Worm (Caenorhabditis elegans) whole organism, L1 larva: ENCODE measurements around the gene T10B10.8.

ENCODE experiments used
- C16A3.4 ChIP-seq: fragments of 150-350 bp; optimal IDR thresholded peaks from 2 replicates; lab custom pipeline; 2014; ENCODE audit warnings: missing biosample characterization, missing genetic modification characterization
- F16B12.6 ChIP-seq: fragments of 150-350 bp; optimal IDR thresholded peaks from 2 replicates; lab custom pipeline; 2014; ENCODE audit warnings: missing biosample characterization, missing genetic modification characterization
- Y116A8C.19 ChIP-seq: sonication (generic microtip); optimal IDR thresholded peaks from 2 replicates; lab custom pipeline; 2016; ENCODE audit warnings: missing compliant biosample characterization, missing genetic modification characterization, borderline replicate concordance
- alr-1 ChIP-seq: fragments of 200-800 bp; sonication (Bioruptor generic); optimal IDR thresholded peaks from 2 replicates; lab custom pipeline; 2018; ENCODE audit warnings: borderline replicate concordance, mild to moderate bottlenecking, missing genetic modification characterization, missing compliant biosample characterization
- ama-1 ChIP-seq: fragments of 150-350 bp; optimal IDR thresholded peaks from 2 replicates; lab custom pipeline; 2014
- ceh-63 ChIP-seq: fragments of 200-800 bp; sonication (Bioruptor generic); optimal IDR thresholded peaks from 2 replicates; lab custom pipeline; 2018; ENCODE audit warnings: mild to moderate bottlenecking, missing genetic modification characterization, missing compliant biosample characterization
- ceh-82 ChIP-seq, 3 experiments: fragments of 150-350 bp in 1 of 3; sonication (generic microtip) in 2 of 3; optimal IDR thresholded peaks; 2 replicates each; lab custom pipeline; 2014 to 2017; ENCODE audit warnings: missing biosample characterization in 3 of 3, missing genetic modification characterization in 3 of 3
- ceh-88 ChIP-seq: fragments of 200-800 bp; sonication (Bioruptor generic); IDR thresholded peaks from 2 replicates; pipeline ENCODE4 v1.3.6; 2022; ENCODE audit warnings: missing genetic modification characterization, missing compliant biosample characterization
- ceh-90 ChIP-seq: sonication (generic microtip); optimal IDR thresholded peaks from 2 replicates; lab custom pipeline; 2016; ENCODE audit warnings: missing genetic modification characterization, missing compliant biosample characterization
- dpl-1 ChIP-seq, 3 experiments: fragments of 150-350 bp in 2 of 3; sonication (generic microtip) in 1 of 3; optimal IDR thresholded peaks; 2 replicates each; lab custom pipeline; 2014 to 2017; ENCODE audit warnings: missing biosample characterization in 3 of 3, missing genetic modification characterization in 3 of 3, missing genetic modification reagents in 3 of 3
- efl-1 ChIP-seq, 4 experiments: fragments of 150-350 bp; optimal IDR thresholded peaks in 3 of 4; peaks in 1 of 4; 1 replicate in 1 of 4; 2 replicates in 3 of 4; lab custom pipeline; 2014; ENCODE audit warnings: missing biosample characterization in 2 of 4, missing genetic modification characterization in 2 of 4, missing genetic modification reagents in 2 of 4
- efl-3 ChIP-seq: fragments of 200-800 bp; sonication (Bioruptor generic); optimal IDR thresholded peaks from 2 replicates; lab custom pipeline; 2018; ENCODE audit warnings: mild to moderate bottlenecking, missing genetic modification characterization, missing compliant biosample characterization
- egl-13 ChIP-seq: sonication (generic microtip); optimal IDR thresholded peaks from 2 replicates; lab custom pipeline; 2016; ENCODE audit warnings: missing genotype, missing genetic modification reagents, missing genetic modification characterization, missing compliant biosample characterization
- egl-27 ChIP-seq, 2 experiments: fragments of 150-350 bp in 1 of 2; sonication (generic microtip); optimal IDR thresholded peaks; 3 replicates each; lab custom pipeline; 2017 to 2018; ENCODE audit warnings: missing biosample characterization in 2 of 2, missing genetic modification characterization in 2 of 2, missing genetic modification reagents in 2 of 2
- elt-3 ChIP-seq, 6 experiments: fragments of 150-350 bp in 1 of 6; sonication (generic microtip); optimal IDR thresholded peaks; 2 replicates each; lab custom pipeline; 2017 to 2018; ENCODE audit warnings: missing biosample characterization in 6 of 6, missing genetic modification characterization in 6 of 6, inconsistent platforms in 1 of 6
- ets-5 ChIP-seq: fragments of 200-800 bp; sonication (Bioruptor generic); IDR thresholded peaks from 2 replicates; pipeline ENCODE4 v1.3.6; 2022; ENCODE audit warnings: missing genetic modification characterization, missing compliant biosample characterization
- fkh-4 ChIP-seq: sonication (generic microtip); optimal IDR thresholded peaks from 2 replicates; lab custom pipeline; 2016; ENCODE audit warnings: missing compliant biosample characterization, missing genetic modification characterization, borderline replicate concordance
- fkh-8 ChIP-seq: sonication (generic microtip); optimal IDR thresholded peaks from 2 replicates; lab custom pipeline; 2016; ENCODE audit warnings: mild to moderate bottlenecking, missing genetic modification characterization, missing compliant biosample characterization
- fos-1 ChIP-seq: fragments of 150-350 bp; optimal IDR thresholded peaks from 2 replicates; lab custom pipeline; 2014; ENCODE audit warnings: missing biosample characterization, missing genetic modification characterization
- grh-1 ChIP-seq: fragments of 200-800 bp; sonication (Bioruptor generic); IDR thresholded peaks from 2 replicates; pipeline ENCODE4 v1.3.6; 2022; ENCODE audit warnings: missing genetic modification reagents, missing genetic modification characterization, missing compliant biosample characterization
- hlh-17 ChIP-seq: fragments of 200-800 bp; sonication (Bioruptor generic); optimal IDR thresholded peaks from 2 replicates; lab custom pipeline; 2018; ENCODE audit warnings: missing genetic modification characterization, mild to moderate bottlenecking, missing compliant biosample characterization, moderate library complexity, borderline replicate concordance
- hlh-4 ChIP-seq: sonication (generic microtip); optimal IDR thresholded peaks from 2 replicates; lab custom pipeline; 2016; ENCODE audit warnings: mild to moderate bottlenecking, missing genetic modification characterization, missing compliant biosample characterization
- hpl-2 ChIP-seq: fragments of 150-350 bp; optimal IDR thresholded peaks from 2 replicates; lab custom pipeline; 2014; ENCODE audit warnings: missing biosample characterization, missing genetic modification reagents, missing genetic modification characterization
- lin-14 ChIP-seq: fragments of 200-800 bp; sonication (Bioruptor generic); optimal IDR thresholded peaks from 2 replicates; lab custom pipeline; 2018; ENCODE audit warnings: mild to moderate bottlenecking, missing genetic modification characterization, moderate library complexity, missing compliant biosample characterization
- lin-15B ChIP-seq: fragments of 150-350 bp; sonication (generic microtip); optimal IDR thresholded peaks from 3 replicates; lab custom pipeline; 2014; ENCODE audit warnings: missing biosample characterization, missing genetic modification characterization
- lin-39 ChIP-seq: fragments of 150-350 bp; optimal IDR thresholded peaks from 2 replicates; lab custom pipeline; 2014; ENCODE audit warnings: missing biosample characterization, missing genetic modification reagents, missing genetic modification characterization
- lsy-2 ChIP-seq, 2 experiments: fragments of 150-350 bp; optimal IDR thresholded peaks; 2 replicates each; lab custom pipeline; 2014; ENCODE audit warnings: missing biosample characterization in 2 of 2, missing genetic modification characterization in 2 of 2
- mdl-1 ChIP-seq, 2 experiments: fragments of 150-350 bp; optimal IDR thresholded peaks; 2 replicates each; lab custom pipeline; 2014 to 2017; ENCODE audit warnings: missing biosample characterization in 2 of 2, missing genetic modification characterization in 2 of 2, inconsistent platforms in 1 of 2
- mef-2 ChIP-seq: fragments of 150-350 bp; optimal IDR thresholded peaks from 2 replicates; lab custom pipeline; 2014; ENCODE audit warnings: missing biosample characterization, missing genetic modification characterization
- mep-1 ChIP-seq: fragments of 150-350 bp; optimal IDR thresholded peaks from 2 replicates; lab custom pipeline; 2014; ENCODE audit warnings: missing biosample characterization, missing genetic modification characterization
- nhr-47 ChIP-seq: sonication (generic microtip); optimal IDR thresholded peaks from 2 replicates; lab custom pipeline; 2016; ENCODE audit warnings: mild to moderate bottlenecking, missing genetic modification characterization, moderate library complexity, missing compliant biosample characterization
- nhr-76 ChIP-seq: sonication (generic microtip); optimal IDR thresholded peaks from 2 replicates; lab custom pipeline; 2017; ENCODE audit warnings: missing biosample characterization, missing genetic modification characterization
- nhr-77 ChIP-seq: fragments of 150-350 bp; optimal IDR thresholded peaks from 2 replicates; lab custom pipeline; 2014; ENCODE audit warnings: missing biosample characterization, missing genetic modification characterization
- nhr-84 ChIP-seq: sonication (generic microtip); optimal IDR thresholded peaks from 2 replicates; lab custom pipeline; 2017; ENCODE audit warnings: missing biosample characterization, missing genetic modification characterization
- nhr-85 ChIP-seq: sonication (generic microtip); peaks from one replicate; lab custom pipeline; 2016; ENCODE audit warnings: missing genetic modification characterization, inconsistent platforms, missing compliant biosample characterization
- nhr-90 ChIP-seq: sonication (generic microtip); optimal IDR thresholded peaks from 2 replicates; lab custom pipeline; 2016; ENCODE audit warnings: mild to moderate bottlenecking, missing genetic modification characterization, missing compliant biosample characterization; ENCODE audit not compliant: poor library complexity
- pag-3 ChIP-seq: sonication (generic microtip); optimal IDR thresholded peaks from 2 replicates; lab custom pipeline; 2017; ENCODE audit warnings: missing genetic modification characterization, mild to moderate bottlenecking, missing compliant biosample characterization, antibody characterized with exemption, borderline replicate concordance; ENCODE audit not compliant: insufficient read depth
- rnt-1 ChIP-seq: sonication (generic microtip); optimal IDR thresholded peaks from 2 replicates; lab custom pipeline; 2016; ENCODE audit warnings: mild to moderate bottlenecking, missing genetic modification characterization, moderate library complexity, missing compliant biosample characterization
- skn-1 ChIP-seq: fragments of 150-350 bp; optimal IDR thresholded peaks from 2 replicates; lab custom pipeline; 2014; ENCODE audit warnings: missing biosample characterization, missing genetic modification characterization
- snpc-4 ChIP-seq: fragments of 150-350 bp; optimal IDR thresholded peaks from 2 replicates; lab custom pipeline; 2014; ENCODE audit warnings: missing biosample characterization, missing genetic modification characterization
- snu-23 ChIP-seq: sonication (generic microtip); optimal IDR thresholded peaks from 2 replicates; lab custom pipeline; 2016; ENCODE audit warnings: missing genetic modification characterization, missing compliant biosample characterization
- sox-4 ChIP-seq: sonication (generic microtip); optimal IDR thresholded peaks from 2 replicates; lab custom pipeline; 2016; ENCODE audit warnings: missing genetic modification characterization, missing compliant biosample characterization
- sptf-1 ChIP-seq: fragments of 150-350 bp; optimal IDR thresholded peaks from 2 replicates; lab custom pipeline; 2014; ENCODE audit warnings: missing biosample characterization, missing genetic modification characterization
- tbx-2 ChIP-seq: sonication (generic microtip); optimal IDR thresholded peaks from 2 replicates; lab custom pipeline; 2016; ENCODE audit warnings: missing genetic modification characterization, missing compliant biosample characterization
- tlp-1 ChIP-seq: fragments of 150-350 bp; optimal IDR thresholded peaks from 2 replicates; lab custom pipeline; 2014; ENCODE audit warnings: missing biosample characterization, missing genetic modification characterization
- unc-130 ChIP-seq: fragments of 150-350 bp; optimal IDR thresholded peaks from 2 replicates; lab custom pipeline; 2017; ENCODE audit warnings: missing biosample characterization, missing genetic modification characterization, inconsistent platforms
- unc-30 ChIP-seq: sonication (generic microtip); optimal IDR thresholded peaks from 2 replicates; lab custom pipeline; 2017; ENCODE audit warnings: missing biosample characterization, missing genetic modification characterization
- unc-86 ChIP-seq: sonication (generic microtip); optimal IDR thresholded peaks from 2 replicates; lab custom pipeline; 2016; ENCODE audit warnings: missing genetic modification characterization, missing compliant biosample characterization
- zag-1 ChIP-seq: fragments of 150-350 bp; optimal IDR thresholded peaks from 2 replicates; lab custom pipeline; 2014; ENCODE audit warnings: missing biosample characterization, missing genetic modification characterization
- zip-4 ChIP-seq: fragments of 200-800 bp; sonication (Bioruptor generic); optimal IDR thresholded peaks from 2 replicates; lab custom pipeline; 2018; ENCODE audit warnings: mild to moderate bottlenecking, missing genetic modification characterization, moderate library complexity, missing compliant biosample characterization
- ztf-11 ChIP-seq, 2 experiments: sonication (generic microtip); optimal IDR thresholded peaks; 2 replicates each; lab custom pipeline; 2016 to 2017; ENCODE audit warnings: missing genetic modification characterization in 2 of 2, missing biosample characterization in 1 of 2, missing compliant biosample characterization in 1 of 2

Gene T10B10.8

DNA sequence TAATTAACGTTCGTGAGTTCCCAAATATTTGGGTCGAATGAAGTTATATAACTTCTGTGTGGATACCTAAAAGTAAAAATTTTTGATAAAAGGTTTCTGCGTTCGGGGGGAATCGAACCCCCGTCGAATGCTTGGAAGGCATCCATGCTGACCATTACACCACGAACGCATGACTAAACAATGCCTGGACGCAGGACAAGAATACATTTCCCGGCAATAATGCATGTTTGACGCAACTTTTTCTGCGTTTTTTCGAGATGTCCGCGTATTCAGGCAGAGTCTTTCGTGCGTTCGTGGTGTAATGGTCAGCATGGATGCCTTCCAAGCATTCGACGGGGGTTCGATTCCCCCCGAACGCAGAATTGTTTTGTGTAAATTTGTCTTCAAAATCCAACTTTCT is 34.7 kb upstream of the T10B10.8 start (continued):
- TF ChIP-seq unc-86 (tag; lab: Kevin White, UChicago) (no peak), lsy-2 (tag; optimal IDR thresholded peaks at IDR 0.05; lab: Kevin White, UChicago) (peak in 1 of 2 experiments; percentile 41), pag-3 (tag; lab: Kevin White, UChicago) (no peak), ceh-82 (tag; optimal IDR thresholded peaks at IDR 0.05; lab: Kevin White, UChicago) (no peak), nhr-47 (tag; lab: Kevin White, UChicago) (peak; percentile 58), dpl-1 (GFP tag; optimal IDR thresholded peaks at IDR 0.05; lab: Kevin White, UChicago) (no peak), unc-30 (tag; lab: Kevin White, UChicago) (no peak), grh-1 (GFP tag; lab: Robert Waterston, UW) (0 out of 2 replicates have a peak, but pooled peaks have one; percentile 26), fkh-8 (tag; lab: Kevin White, UChicago) (no peak), egl-13 (tag; lab: Kevin White, UChicago) (no peak), ceh-63 (GFP tag; lab: Kevin White, UChicago) (no peak), efl-1 (optimal IDR thresholded peaks at IDR 0.05; lab: Kevin White, UChicago) (peak in 1 of 2 experiments; percentile 9), efl-1 (GFP tag; optimal IDR thresholded peaks at IDR 0.05 in 1 of 2; lab: Kevin White, UChicago) (peak in 1 of 2 experiments; percentile 14), fkh-4 (tag; lab: Kevin White, UChicago) (no peak), hlh-17 (GFP tag; lab: Kevin White, UChicago) (no peak), lin-39 (tag; lab: Kevin White, UChicago) (no peak), tlp-1 (tag; lab: Kevin White, UChicago) (no peak), C16A3.4 (tag; lab: Kevin White, UChicago) (peak; percentile 31), elt-3 (tag; optimal IDR thresholded peaks at IDR 0.05; lab: Kevin White, UChicago) (peak in 2 of 6 experiments; percentile 22 to 55), snpc-4 (no peak), efl-3 (no peak), ets-5 (GFP tag; lab: Robert Waterston, UW) (no peak), nhr-84 (tag; lab: Kevin White, UChicago) (no peak), nhr-85 (tag; lab: Kevin White, UChicago) (no peak), mdl-1 (tag; optimal IDR thresholded peaks at IDR 0.05; lab: Kevin White, UChicago) (peak in 1 of 2 experiments; percentile 52), nhr-76 (tag; lab: Kevin White, UChicago) (no peak), egl-27 (tag; optimal IDR thresholded peaks at IDR 0.05; lab: Kevin White, UChicago) (no peak), snu-23 (GFP tag; lab: Kevin White, UChicago) (peak; percentile 63), ztf-11 (tag; optimal IDR thresholded peaks at IDR 0.05; lab: Kevin White, UChicago) (no peak), lin-15B (peak; percentile 6), alr-1 (tag; lab: Kevin White, UChicago) (no peak), fos-1 (tag; lab: Kevin White, UChicago) (no peak), ceh-90 (tag; lab: Kevin White, UChicago) (no peak), zag-1 (tag; lab: Kevin White, UChicago) (no peak), mep-1 (tag; lab: Kevin White, UChicago) (peak; percentile 24), nhr-77 (no peak), mef-2 (tag; lab: Kevin White, UChicago) (no peak), ceh-88 (GFP tag; lab: Robert Waterston, UW) (no peak), hlh-4 (tag; lab: Kevin White, UChicago) (no peak), tbx-2 (no peak), nhr-90 (tag; lab: Kevin White, UChicago) (peak; percentile 70), ama-1 (lab: Kevin White, UChicago) (no peak), rnt-1 (tag; lab: Kevin White, UChicago) (peak; percentile 46), zip-4 (GFP tag; lab: Kevin White, UChicago) (no peak), skn-1 (tag; lab: Kevin White, UChicago) (no peak), unc-130 (no peak), F16B12.6 (tag; lab: Kevin White, UChicago) (no peak), sox-4 (tag; lab: Kevin White, UChicago) (no peak), hpl-2 (GFP tag; lab: Kevin White, UChicago) (no peak), lin-14 (GFP tag; lab: Kevin White, UChicago) (peak; percentile 13), Y116A8C.19 (no peak), sptf-1 (tag; lab: Kevin White, UChicago) (no peak)
- TF ChIP-seq, all 84 proteins: peak for 22
